Fruit fly (Drosophila melanogaster): ENCODE results near the gene Vha100-4.

The Vha100-4 gene

DNA sequence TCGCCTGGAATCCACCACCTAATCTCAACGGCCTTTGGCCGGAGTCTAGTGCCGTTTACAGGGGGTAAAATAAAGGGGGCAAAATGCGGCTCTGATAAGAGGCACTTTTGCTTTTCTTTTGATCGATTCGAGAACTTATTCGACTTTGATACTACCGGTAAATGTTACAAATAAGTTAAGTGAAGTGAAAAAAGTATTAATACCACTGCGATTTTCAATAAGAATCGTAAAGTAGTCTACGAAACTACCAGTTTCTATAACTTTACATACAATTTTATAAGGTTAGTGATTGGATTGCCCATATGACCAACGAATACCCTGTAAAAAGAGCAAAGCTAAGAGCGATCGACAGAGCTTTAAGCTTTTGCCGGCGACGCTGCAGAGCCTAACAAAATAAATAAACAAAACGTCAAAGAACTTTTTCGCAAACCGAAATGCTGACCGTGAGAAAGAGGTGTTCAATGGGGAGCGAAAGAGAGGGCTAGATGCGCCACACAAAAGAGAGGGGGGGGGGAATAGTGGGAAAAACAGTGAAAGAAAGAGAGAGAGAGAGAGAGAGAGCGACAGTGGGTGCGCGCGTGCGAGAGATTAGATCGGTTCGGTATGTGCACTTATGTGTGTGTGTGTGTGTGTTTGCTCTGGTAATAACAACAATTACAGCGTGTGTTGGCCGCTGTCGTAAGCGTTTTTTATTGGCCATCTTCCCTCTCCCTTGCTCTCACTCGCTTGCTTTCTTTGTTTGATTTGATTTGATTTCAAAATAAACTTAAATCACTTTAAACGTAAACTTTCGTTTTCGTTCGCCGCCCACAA, 47.2 kb upstream of the Vha100-4 start (continued):
- TF ChIP-seq Nf-YB (GFP tag; optimal IDR thresholded peaks at IDR 0.05) (no peak), Dip3 (GFP tag; optimal IDR thresholded peaks at IDR 0.05) (peak; percentile 64), ems (GFP tag; optimal IDR thresholded peaks at IDR 0.05) (peak; percentile 44), CG6765 (GFP tag; optimal IDR thresholded peaks at IDR 0.05) (peak; percentile 56), Sox100B (GFP tag; optimal IDR thresholded peaks at IDR 0.05) (peak; percentile 54), D (optimal IDR thresholded peaks at IDR 0.05) (no peak), D (GFP tag; optimal IDR thresholded peaks at IDR 0.05) (no peak), btn (GFP tag; optimal IDR thresholded peaks at IDR 0.05) (peak; percentile 26), CG34376 (GFP tag; optimal IDR thresholded peaks at IDR 0.05) (peak; percentile 27), PHDP (tag; optimal IDR thresholded peaks at IDR 0.05) (peak; percentile 82), mld (GFP tag; IDR thresholded peaks at IDR 0.05; ENCODE audit: partially characterized antibody) (no peak), Ssrp (tag; optimal IDR thresholded peaks at IDR 0.05) (no peak), grau (tag; optimal IDR thresholded peaks at IDR 0.05) (peak; percentile 73), CG14050 (GFP tag; IDR thresholded peaks at IDR 0.05) (peak; percentile 73), CG10366 (GFP tag; IDR thresholded peaks at IDR 0.05) (peak; percentile 40), Ets97D (GFP tag; optimal IDR thresholded peaks at IDR 0.05) (no peak), stc (GFP tag; IDR thresholded peaks at IDR 0.05) (no peak; the same call in 1 of the 2 replicates), CG18599 (GFP tag; optimal IDR thresholded peaks at IDR 0.05) (peak; percentile 86), CG12391 (tag; optimal IDR thresholded peaks at IDR 0.05) (peak; percentile 67), Six4 (GFP tag; optimal IDR thresholded peaks at IDR 0.05) (peak; percentile 44), bowl (GFP tag; IDR thresholded peaks at IDR 0.05) (no peak), CG7839 (tag; optimal IDR thresholded peaks at IDR 0.05) (peak; percentile 75), ken (GFP tag; IDR thresholded peaks at IDR 0.05) (0 out of 3 replicates have a peak, but pooled peaks have one; percentile 28), sd (tag; optimal IDR thresholded peaks at IDR 0.05) (peak; percentile 91), Taf1 (GFP tag; IDR thresholded peaks at IDR 0.05) (peak; percentile 39; the same call in 1 of the 2 replicates), lov (optimal IDR thresholded peaks at IDR 0.05) (no peak), lov (GFP tag; IDR thresholded peaks at IDR 0.05) (no peak), ranshi (GFP tag; IDR thresholded peaks at IDR 0.05) (peak; percentile 71), Xrp1 (GFP tag; IDR thresholded peaks at IDR 0.05) (no peak; the same call in 1 of the 2 replicates), crc (GFP tag; optimal IDR thresholded peaks at IDR 0.05) (peak; percentile 38), bbx (GFP tag; IDR thresholded peaks at IDR 0.05; ENCODE audit: partially characterized antibody) (no peak), gem (tag; optimal IDR thresholded peaks at IDR 0.05) (peak; percentile 82), insv (GFP tag; optimal IDR thresholded peaks at IDR 0.05) (no peak), shn (GFP tag; optimal IDR thresholded peaks at IDR 0.05) (peak; percentile 46), Hsf (GFP tag; optimal IDR thresholded peaks at IDR 0.05) (peak; percentile 59), slbo (GFP tag; IDR thresholded peaks at IDR 0.05) (peak; percentile 80), CG12104 (GFP tag; optimal IDR thresholded peaks at IDR 0.05) (no peak), HmgD (GFP tag; optimal IDR thresholded peaks at IDR 0.05) (no peak), ATbp (GFP tag; optimal IDR thresholded peaks at IDR 0.05) (peak; percentile 20), Atf6 (GFP tag; IDR thresholded peaks at IDR 0.05) (peak; percentile 69), trh (GFP tag; optimal IDR thresholded peaks at IDR 0.05) (no peak), maf-S (GFP tag; optimal IDR thresholded peaks at IDR 0.05) (peak; percentile 45), cg (GFP tag; optimal IDR thresholded peaks at IDR 0.05) (peak; percentile 59), CG16863 (GFP tag; optimal IDR thresholded peaks at IDR 0.05) (peak; percentile 47), tx (GFP tag; optimal IDR thresholded peaks at IDR 0.05) (peak; percentile 60), MESR4 (GFP tag; optimal IDR thresholded peaks at IDR 0.05) (no peak), Sry-δ (GFP tag; optimal IDR thresholded peaks at IDR 0.05) (peak; percentile 30), CG2678 (tag; optimal IDR thresholded peaks at IDR 0.05) (peak; percentile 84), ap (GFP tag; IDR thresholded peaks at IDR 0.05) (no peak), cas (GFP tag; IDR thresholded peaks at IDR 0.05) (no peak)

Data from whole organism, embryonic.